Fruit fly (Drosophila melanogaster) whole organism, embryonic: Measurements from ENCODE around the gene CG13075.

Experiments used
- Blimp-1 ChIP-seq: fragments of 200-800 bp; sonication (Bioruptor generic); optimal IDR thresholded peaks from 3 replicates; lab custom pipeline; 2018; ENCODE audit warnings: missing biosample characterization, missing genetic modification characterization, mild to moderate bottlenecking, moderate library complexity, missing genetic modification reagents
- CG10274 ChIP-seq: fragments of 200-800 bp; sonication (Bioruptor generic); optimal IDR thresholded peaks from 3 replicates; lab custom pipeline; 2017; ENCODE audit warnings: missing biosample characterization, mild to moderate bottlenecking, missing genetic modification characterization
- CG11560 ChIP-seq: fragments of 200-800 bp; sonication (Bioruptor generic); IDR thresholded peaks from 3 replicates; pipeline ENCODE4 v1.3.6; 2022; ENCODE audit warnings: missing biosample characterization, missing genetic modification characterization
- CG11695 ChIP-seq: fragments of 200-800 bp; sonication (Bioruptor generic); IDR thresholded peaks from 3 replicates; pipeline ENCODE4 v1.3.6; 2022; ENCODE audit warnings: missing biosample characterization, missing genetic modification characterization
- CG11723 ChIP-seq: fragments of 200-800 bp; sonication (Bioruptor generic); optimal IDR thresholded peaks from 2 replicates; lab custom pipeline; 2017; ENCODE audit warnings: missing biosample characterization, mild to moderate bottlenecking, missing genetic modification characterization
- CG15479 ChIP-seq: fragments of 200-800 bp; sonication (Bioruptor generic); optimal IDR thresholded peaks from 3 replicates; lab custom pipeline; 2019; ENCODE audit warnings: missing biosample characterization, mild to moderate bottlenecking, missing genetic modification characterization, moderate library complexity
- CG16779 ChIP-seq: fragments of 200-800 bp; sonication (Bioruptor generic); IDR thresholded peaks from 2 replicates; pipeline ENCODE4 v1.3.6; 2022; ENCODE audit warnings: missing biosample characterization, missing genetic modification characterization
- CG17186 ChIP-seq: fragments of 200-800 bp; sonication (Bioruptor generic); optimal IDR thresholded peaks from 3 replicates; lab custom pipeline; 2017; ENCODE audit warnings: missing biosample characterization, missing genetic modification reagents, missing genetic modification characterization
- CG17612 ChIP-seq: fragments of 200-800 bp; sonication (Bioruptor generic); IDR thresholded peaks from 2 replicates; pipeline ENCODE4 v1.3.6; 2022; ENCODE audit warnings: missing biosample characterization, missing genetic modification characterization
- CG2875 ChIP-seq: fragments of 200-800 bp; sonication (Bioruptor generic); optimal IDR thresholded peaks from 2 replicates; lab custom pipeline; 2017; ENCODE audit warnings: missing biosample characterization, mild to moderate bottlenecking, missing genetic modification characterization, missing genetic modification reagents
- CG32767 ChIP-seq: fragments of 200-800 bp; sonication (Bioruptor generic); IDR thresholded peaks from 2 replicates; pipeline ENCODE4 v1.3.6; 2022; ENCODE audit warnings: missing biosample characterization, missing genetic modification characterization
- CG32772 ChIP-seq: fragments of 200-800 bp; sonication (Bioruptor generic); IDR thresholded peaks from 2 replicates; pipeline ENCODE4 v1.3.6; 2022; ENCODE audit warnings: missing biosample characterization, missing genetic modification characterization
- CG3726 ChIP-seq: fragments of 200-800 bp; sonication (Bioruptor generic); IDR thresholded peaks from 3 replicates; pipeline ENCODE4, ENCODE4 v1.3.6; 2022; ENCODE audit warnings: missing biosample characterization, missing genetic modification characterization
- CG3995 ChIP-seq: fragments of 200-800 bp; sonication (Bioruptor generic); optimal IDR thresholded peaks from 3 replicates; lab custom pipeline; 2016; ENCODE audit warnings: missing biosample characterization, missing genetic modification characterization
- CG4360 ChIP-seq: fragments of 200-800 bp; sonication (Bioruptor generic); IDR thresholded peaks from 2 replicates; pipeline ENCODE4 v1.3.6; 2022; ENCODE audit warnings: missing biosample characterization, missing genetic modification characterization
- CG6683 ChIP-seq: fragments of 200-800 bp; sonication (Bioruptor generic); optimal IDR thresholded peaks from 2 replicates; lab custom pipeline; 2017; ENCODE audit warnings: missing biosample characterization, mild to moderate bottlenecking, missing genetic modification characterization, missing genetic modification reagents
- CG7357 ChIP-seq: fragments of 200-800 bp; sonication (Bioruptor generic); IDR thresholded peaks from 3 replicates; pipeline ENCODE4 v1.3.6; 2022; ENCODE audit warnings: missing biosample characterization, missing genetic modification characterization
- CG8359 ChIP-seq: fragments of 200-800 bp; sonication (Bioruptor generic); optimal IDR thresholded peaks from 2 replicates; lab custom pipeline; 2017; ENCODE audit warnings: missing biosample characterization, mild to moderate bottlenecking, missing genetic modification characterization, borderline replicate concordance
- CG8388 ChIP-seq: fragments of 200-800 bp; sonication (Bioruptor generic); optimal IDR thresholded peaks from 2 replicates; lab custom pipeline; 2019; ENCODE audit warnings: missing biosample characterization, mild to moderate bottlenecking, missing genetic modification characterization, moderate library complexity
- CG9215 ChIP-seq: fragments of 200-800 bp; sonication (Bioruptor generic); IDR thresholded peaks from 2 replicates; pipeline ENCODE4 v1.3.6; 2022; ENCODE audit warnings: missing biosample characterization, missing genetic modification characterization
- CG9609 ChIP-seq: fragments of 200-800 bp; sonication (Bioruptor generic); optimal IDR thresholded peaks from 3 replicates; lab custom pipeline; 2016; ENCODE audit warnings: missing biosample characterization, missing genetic modification characterization
- CG9876 ChIP-seq: fragments of 200-800 bp; sonication (Bioruptor generic); optimal IDR thresholded peaks from 2 replicates; lab custom pipeline; 2016; ENCODE audit warnings: missing biosample characterization, missing genetic modification characterization
- Dad ChIP-seq: fragments of 200-800 bp; sonication (Bioruptor generic); optimal IDR thresholded peaks from 3 replicates; lab custom pipeline; 2016; ENCODE audit warnings: missing biosample characterization, missing genetic modification characterization
- Dbx ChIP-seq: fragments of 200-800 bp; sonication (Bioruptor generic); IDR thresholded peaks from 3 replicates; pipeline ENCODE4 v1.3.6; 2022; ENCODE audit warnings: missing biosample characterization, missing genetic modification characterization
- Dref ChIP-seq: fragments of 200-800 bp; sonication (Bioruptor generic); IDR thresholded peaks from 2 replicates; pipeline ENCODE4 v1.3.6; 2022; ENCODE audit warnings: missing biosample characterization, missing genetic modification characterization
- E2f1 ChIP-seq: fragments of 200-800 bp; sonication (Bioruptor generic); IDR thresholded peaks from 2 replicates; pipeline ENCODE4 v1.3.6; 2022; ENCODE audit warnings: missing biosample characterization, missing genetic modification characterization
- HHEX ChIP-seq: fragments of 200-800 bp; sonication (Bioruptor generic); optimal IDR thresholded peaks from 3 replicates; lab custom pipeline; 2017; ENCODE audit warnings: missing biosample characterization, mild to moderate bottlenecking, missing genetic modification characterization, missing genetic modification reagents
- HLH3B ChIP-seq: fragments of 200-800 bp; sonication (Bioruptor generic); IDR thresholded peaks from 2 replicates; pipeline ENCODE4 v1.3.6; 2022; ENCODE audit warnings: missing biosample characterization, missing genetic modification characterization
- Hmr ChIP-seq: fragments of 200-800 bp; sonication (Bioruptor generic); optimal IDR thresholded peaks from 3 replicates; lab custom pipeline; 2017; ENCODE audit warnings: mild to moderate bottlenecking, missing biosample characterization, missing genetic modification reagents, missing genetic modification characterization
- MESR4 ChIP-seq: fragments of 200-800 bp; sonication (Bioruptor generic); optimal IDR thresholded peaks from 2 replicates; lab custom pipeline; 2018; ENCODE audit warnings: missing biosample characterization, mild to moderate bottlenecking, missing genetic modification characterization, moderate library complexity
- Nf-YB ChIP-seq: fragments of 200-800 bp; sonication (Bioruptor generic); optimal IDR thresholded peaks from 3 replicates; lab custom pipeline; 2019; ENCODE audit warnings: missing biosample characterization, mild to moderate bottlenecking, missing genetic modification characterization, moderate library complexity
- Six4 ChIP-seq: fragments of 200-800 bp; sonication (Bioruptor generic); optimal IDR thresholded peaks from 2 replicates; lab custom pipeline; 2016; ENCODE audit warnings: missing biosample characterization, missing genetic modification characterization
- ase ChIP-seq: fragments of 200-800 bp; sonication (Bioruptor generic); IDR thresholded peaks from 3 replicates; pipeline ENCODE4 v1.3.6; 2022; ENCODE audit warnings: missing biosample characterization, missing genetic modification characterization
- br ChIP-seq: fragments of >200 bp; optimal IDR thresholded peaks from 2 replicates; lab custom pipeline; 2017
- btn ChIP-seq: fragments of 200-800 bp; sonication (Bioruptor generic); optimal IDR thresholded peaks from 2 replicates; lab custom pipeline; 2016; ENCODE audit warnings: missing biosample characterization, missing genetic modification characterization
- chif ChIP-seq, 2 experiments: fragments of 200-800 bp; sonication (Bioruptor generic); optimal IDR thresholded peaks; 3 replicates each; lab custom pipeline; 2016; ENCODE audit warnings: missing biosample characterization in 2 of 2, missing genetic modification characterization in 2 of 2
- danr ChIP-seq: fragments of 200-800 bp; sonication (Bioruptor generic); IDR thresholded peaks from 2 replicates; pipeline ENCODE4 v1.3.6; 2022; ENCODE audit warnings: missing biosample characterization, missing genetic modification characterization
- en ChIP-seq: fragments of 200-800 bp; sonication (Bioruptor generic); optimal IDR thresholded peaks from 2 replicates; lab custom pipeline; 2016; ENCODE audit warnings: missing biosample characterization, missing genetic modification characterization
- eyg ChIP-seq: fragments of 200-800 bp; sonication (Bioruptor generic); optimal IDR thresholded peaks from 3 replicates; lab custom pipeline; 2016; ENCODE audit warnings: missing biosample characterization, missing genetic modification characterization
- fd96Cb ChIP-seq: fragments of 200-800 bp; sonication (Bioruptor generic); optimal IDR thresholded peaks from 2 replicates; lab custom pipeline; 2018; ENCODE audit warnings: missing biosample characterization, mild to moderate bottlenecking, missing genetic modification characterization, moderate library complexity
- fru ChIP-seq: fragments of >200 bp; optimal IDR thresholded peaks from 2 replicates; lab custom pipeline; 2017
- hb ChIP-seq: fragments of 200-800 bp; sonication (Bioruptor generic); IDR thresholded peaks from 3 replicates; pipeline ENCODE4 v1.3.6; 2022; ENCODE audit warnings: missing biosample characterization, missing genetic modification characterization; ENCODE audit not compliant: partially characterized antibody
- knrl ChIP-seq: fragments of 200-800 bp; sonication (Bioruptor generic); IDR thresholded peaks from 3 replicates; pipeline ENCODE4 v1.3.6; 2022; ENCODE audit warnings: missing biosample characterization, missing genetic modification characterization; ENCODE audit not compliant: partially characterized antibody
- lbe ChIP-seq: fragments of 200-800 bp; sonication (Bioruptor generic); optimal IDR thresholded peaks from 2 replicates; lab custom pipeline; 2016; ENCODE audit warnings: missing biosample characterization, mild to moderate bottlenecking, missing genetic modification characterization
- pita ChIP-seq: fragments of 200-800 bp; sonication (Bioruptor generic); optimal IDR thresholded peaks from 2 replicates; lab custom pipeline; 2017; ENCODE audit warnings: missing biosample characterization, mild to moderate bottlenecking, missing genetic modification characterization
- pros ChIP-seq: fragments of 200-800 bp; sonication (Bioruptor generic); optimal IDR thresholded peaks from 3 replicates; lab custom pipeline; 2019; ENCODE audit warnings: missing biosample characterization, mild to moderate bottlenecking, missing genetic modification characterization, moderate library complexity
- repo ChIP-seq: fragments of 200-800 bp; sonication (Bioruptor generic); optimal IDR thresholded peaks from 2 replicates; lab custom pipeline; 2016; ENCODE audit warnings: missing biosample characterization, missing genetic modification characterization
- scrt ChIP-seq: fragments of 200-800 bp; sonication (Bioruptor generic); optimal IDR thresholded peaks from 2 replicates; lab custom pipeline; 2018; ENCODE audit warnings: missing biosample characterization, mild to moderate bottlenecking, missing genetic modification characterization, moderate library complexity
- sima ChIP-seq: fragments of 200-800 bp; sonication (Bioruptor generic); optimal IDR thresholded peaks from 2 replicates; lab custom pipeline; 2016; ENCODE audit warnings: missing biosample characterization, missing genetic modification characterization
- stc ChIP-seq: fragments of 200-800 bp; sonication (Bioruptor generic); IDR thresholded peaks from 2 replicates; pipeline ENCODE4 v1.3.6; 2022; ENCODE audit warnings: missing biosample characterization, missing genetic modification characterization
- wdn ChIP-seq: fragments of 200-800 bp; sonication (Bioruptor generic); IDR thresholded peaks from 2 replicates; pipeline ENCODE4 v1.3.6; 2022; ENCODE audit warnings: missing biosample characterization, missing genetic modification characterization
- zfh2 ChIP-seq: fragments of 200-800 bp; sonication (Bioruptor generic); optimal IDR thresholded peaks from 2 replicates; lab custom pipeline; 2016; ENCODE audit warnings: missing biosample characterization, missing genetic modification characterization

CG13075 gene

DNA sequence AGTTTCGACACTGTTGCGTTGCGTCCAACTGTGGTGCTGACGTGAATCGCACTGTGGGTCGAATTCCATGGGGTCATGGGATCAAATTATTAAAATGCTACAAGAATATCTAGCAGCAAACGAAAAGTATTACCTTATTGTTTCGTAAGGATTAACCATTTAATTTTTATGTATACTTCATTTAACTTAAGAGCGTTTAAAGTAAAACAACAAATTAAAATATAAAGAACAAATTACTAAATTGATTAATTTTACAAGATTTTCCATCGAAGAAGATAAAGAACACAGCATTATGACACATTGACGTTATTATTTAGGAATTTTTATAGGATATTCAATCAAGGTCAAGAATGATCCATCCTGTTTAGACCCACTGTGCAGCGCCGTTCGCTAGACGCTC is 29.7 kb upstream of the CG13075 start (continued):
- TF ChIP-seq zfh2 (GFP tag; lab: Kevin White, UChicago) = no peak
- TF ChIP-seq br (lab: Kevin White, UChicago) = no peak
- 0 out of 2 replicates have a peak, but pooled peaks have one; percentile 11 for TF ChIP-seq danr
- TF ChIP-seq CG6683 (GFP tag; lab: Kevin White, UChicago) = no peak
- TF ChIP-seq E2f1 (GFP tag; lab: Robert Waterston, UW) = 0 out of 2 replicates have a peak, but pooled peaks have one; percentile 6
- TF ChIP-seq CG9609 (GFP tag; lab: Kevin White, UChicago) = no peak
- TF ChIP-seq en (GFP tag; lab: Kevin White, UChicago) = no peak
- no peak for TF ChIP-seq CG2875 (GFP tag; lab: Kevin White, UChicago)
- peak; percentile 54 for TF ChIP-seq CG8388 (GFP tag; lab: Kevin White, UChicago)
- no peak for TF ChIP-seq fru (lab: Kevin White, UChicago)
- TF ChIP-seq CG15479 (GFP tag; lab: Kevin White, UChicago) = no peak
- TF ChIP-seq CG17186 (GFP tag; lab: Kevin White, UChicago) = no peak
- no peak for TF ChIP-seq CG10274 (GFP tag; lab: Kevin White, UChicago)
- no peak for TF ChIP-seq CG9215 (GFP tag; lab: Robert Waterston, UW)
- TF ChIP-seq CG32767 (GFP tag; lab: Robert Waterston, UW) = 0 out of 2 replicates have a peak, but pooled peaks have one; percentile 29
- TF ChIP-seq lbe = no peak
- no peak for TF ChIP-seq CG11723
- TF ChIP-seq repo = no peak
- no peak for TF ChIP-seq CG4360 (GFP tag; lab: Robert Waterston, UW)
- TF ChIP-seq Nf-YB (GFP tag; lab: Kevin White, UChicago) = no peak
- peak; percentile 64 for TF ChIP-seq CG11695
- TF ChIP-seq CG9876 (GFP tag; lab: Kevin White, UChicago) = no peak
- no peak; the same call in 2 of the 3 replicates for TF ChIP-seq ase (GFP tag; lab: Robert Waterston, UW)
- no peak for TF ChIP-seq pros (GFP tag; lab: Kevin White, UChicago)
- TF ChIP-seq pita (GFP tag; lab: Kevin White, UChicago) = no peak
- TF ChIP-seq knrl (GFP tag; lab: Robert Waterston, UW) = no peak
- TF ChIP-seq CG32772 (GFP tag; lab: Robert Waterston, UW) = no peak
- no peak for TF ChIP-seq Dbx (GFP tag; lab: Robert Waterston, UW)
- no peak for TF ChIP-seq CG16779 (GFP tag; lab: Robert Waterston, UW)
- TF ChIP-seq fd96Cb (tag; lab: Kevin White, UChicago) = peak; percentile 51
- TF ChIP-seq stc (GFP tag; lab: Robert Waterston, UW) = peak; percentile 26; the same call in 1 of the 2 replicates
- peak; percentile 58 for TF ChIP-seq Blimp-1 (GFP tag; lab: Kevin White, UChicago)
- TF ChIP-seq CG3726 = no peak
- no peak for TF ChIP-seq wdn (GFP tag; lab: Robert Waterston, UW)
- TF ChIP-seq sima (GFP tag; lab: Kevin White, UChicago) = no peak
- no peak for TF ChIP-seq MESR4 (GFP tag; lab: Kevin White, UChicago)
- TF ChIP-seq btn = no peak
- TF ChIP-seq CG11560 (tag; lab: Robert Waterston, UW) = no peak
- no peak for TF ChIP-seq scrt
- no peak for TF ChIP-seq CG8359 (GFP tag; lab: Kevin White, UChicago)
- no peak for TF ChIP-seq Dad (GFP tag; lab: Kevin White, UChicago)
- TF ChIP-seq Hmr (GFP tag; lab: Kevin White, UChicago) = peak; percentile 48
- peak; percentile 14 for TF ChIP-seq HHEX (GFP tag; lab: Kevin White, UChicago)
- peak; percentile 10 to 27 for TF ChIP-seq chif (GFP tag; optimal IDR thresholded peaks at IDR 0.05; lab: Kevin White, UChicago)
- no peak for TF ChIP-seq hb (GFP tag; lab: Robert Waterston, UW)
- TF ChIP-seq HLH3B (GFP tag; lab: Robert Waterston, UW) = peak; percentile 18; the same call in 1 of the 2 replicates
- TF ChIP-seq CG7357 = no peak
- peak; percentile 14 for TF ChIP-seq Six4 (GFP tag; lab: Kevin White, UChicago)
- TF ChIP-seq CG17612 = no peak
- TF ChIP-seq Dref (GFP tag; lab: Robert Waterston, UW) = no peak
- no peak for TF ChIP-seq CG3995
- no peak for TF ChIP-seq eyg
